Worm (Caenorhabditis elegans) whole organism, late embryonic: ENCODE data around the gene lat-1.

Experiments
- C08G9.2 ChIP-seq: sonication (generic microtip); optimal IDR thresholded peaks from 2 replicates; lab custom pipeline; 2016; ENCODE audit warnings: mild to moderate bottlenecking, missing genetic modification characterization, moderate library complexity, missing compliant biosample characterization
- F13H6.1 ChIP-seq: sonication (generic microtip); optimal IDR thresholded peaks from 2 replicates; lab custom pipeline; 2016; ENCODE audit warnings: missing genetic modification characterization, missing compliant biosample characterization
- K09A11.1 ChIP-seq: sonication (generic microtip); optimal IDR thresholded peaks from 2 replicates; lab custom pipeline; 2017; ENCODE audit warnings: antibody characterized with exemption, mild to moderate bottlenecking, missing genetic modification characterization, missing compliant biosample characterization; ENCODE audit not compliant: insufficient read depth
- Y22D7AL.16 ChIP-seq: sonication (generic microtip); optimal IDR thresholded peaks from 2 replicates; lab custom pipeline; 2016; ENCODE audit warnings: missing genetic modification characterization, missing compliant biosample characterization
- ceh-18 ChIP-seq: sonication (generic microtip); optimal IDR thresholded peaks from 2 replicates; lab custom pipeline; 2016; ENCODE audit warnings: missing genetic modification characterization, missing compliant biosample characterization
- ceh-19 ChIP-seq: fragments of 200-800 bp; sonication (Bioruptor generic); optimal IDR thresholded peaks from 2 replicates; lab custom pipeline; 2018; ENCODE audit warnings: mild to moderate bottlenecking, missing genetic modification characterization, missing compliant biosample characterization
- ceh-2 ChIP-seq: sonication (generic microtip); optimal IDR thresholded peaks from 2 replicates; lab custom pipeline; 2016; ENCODE audit warnings: missing genotype, missing genetic modification characterization, missing compliant biosample characterization
- ceh-31 ChIP-seq: sonication (generic microtip); optimal IDR thresholded peaks from 2 replicates; lab custom pipeline; 2016; ENCODE audit warnings: missing genetic modification characterization, missing compliant biosample characterization
- dmd-4 ChIP-seq: sonication (generic microtip); optimal IDR thresholded peaks from 2 replicates; lab custom pipeline; 2016; ENCODE audit warnings: borderline replicate concordance, missing genetic modification characterization, missing compliant biosample characterization
- dve-1 ChIP-seq: sonication (generic microtip); optimal IDR thresholded peaks from 2 replicates; lab custom pipeline; 2017; ENCODE audit warnings: antibody characterized with exemption, mild to moderate bottlenecking, missing genetic modification characterization, missing compliant biosample characterization
- elt-4 ChIP-seq: sonication (generic microtip); optimal IDR thresholded peaks from 2 replicates; lab custom pipeline; 2016; ENCODE audit warnings: missing genetic modification characterization, missing compliant biosample characterization
- eyg-1 ChIP-seq: sonication (generic microtip); optimal IDR thresholded peaks from 2 replicates; lab custom pipeline; 2016; ENCODE audit warnings: missing genotype, missing genetic modification characterization, missing compliant biosample characterization
- fkh-10 ChIP-seq: fragments of 150-350 bp; optimal IDR thresholded peaks from 2 replicates; lab custom pipeline; 2014; ENCODE audit warnings: missing biosample characterization, missing genetic modification reagents, missing genetic modification characterization
- fkh-6 ChIP-seq: sonication (generic microtip); optimal IDR thresholded peaks from 2 replicates; lab custom pipeline; 2016; ENCODE audit warnings: missing genetic modification characterization, missing compliant biosample characterization
- hlh-15 ChIP-seq: sonication (generic microtip); optimal IDR thresholded peaks from 2 replicates; lab custom pipeline; 2016; ENCODE audit warnings: missing genetic modification characterization, missing compliant biosample characterization
- nhr-11 ChIP-seq: fragments of 150-350 bp; optimal IDR thresholded peaks from 2 replicates; lab custom pipeline; 2014; ENCODE audit warnings: missing biosample characterization, missing genetic modification characterization
- npax-4 ChIP-seq: sonication (generic microtip); optimal IDR thresholded peaks from 2 replicates; lab custom pipeline; 2016; ENCODE audit warnings: missing genetic modification characterization, missing compliant biosample characterization
- pag-3 ChIP-seq: sonication (generic microtip); optimal IDR thresholded peaks from 2 replicates; lab custom pipeline; 2016; ENCODE audit warnings: missing compliant biosample characterization, missing genetic modification characterization, borderline replicate concordance
- ref-2 ChIP-seq: sonication (generic microtip); optimal IDR thresholded peaks from 2 replicates; lab custom pipeline; 2016; ENCODE audit warnings: missing genetic modification characterization, missing compliant biosample characterization
- sdc-2 ChIP-seq: sonication (generic microtip); optimal IDR thresholded peaks from 2 replicates; lab custom pipeline; 2016; ENCODE audit warnings: missing genotype, missing genetic modification characterization, missing compliant biosample characterization
- sox-2 ChIP-seq: fragments of 200-800 bp; sonication (Bioruptor generic); IDR thresholded peaks from 2 replicates; pipeline ENCODE4 v1.3.6; 2022; ENCODE audit warnings: missing genetic modification reagents, missing genetic modification characterization, missing compliant biosample characterization
- tbx-2 ChIP-seq: sonication (generic microtip); optimal IDR thresholded peaks from 2 replicates; lab custom pipeline; 2016; ENCODE audit warnings: missing genetic modification characterization, missing compliant biosample characterization
- tbx-7 ChIP-seq: sonication (generic microtip); optimal IDR thresholded peaks from 2 replicates; lab custom pipeline; 2016; ENCODE audit warnings: missing genotype, missing genetic modification characterization, missing compliant biosample characterization
- ttx-3 ChIP-seq: sonication (generic microtip); optimal IDR thresholded peaks from 2 replicates; lab custom pipeline; 2016; ENCODE audit warnings: missing genetic modification reagents, missing genetic modification characterization, missing compliant biosample characterization
- unc-3 ChIP-seq, 2 experiments: fragments of 200-800 bp in 1 of 2; sonication (Bioruptor generic) in 1 of 2; sonication (generic microtip) in 1 of 2; conservative IDR thresholded peaks in 1 of 2; optimal IDR thresholded peaks in 1 of 2; 2 replicates each; pipeline versions ENCODE4 v1.3.6 to Lab custom; 2016 to 2022; ENCODE audit warnings: missing compliant biosample characterization in 2 of 2, missing genetic modification characterization in 2 of 2, missing genetic modification reagents in 1 of 2
- unc-42 ChIP-seq: sonication (generic microtip); optimal IDR thresholded peaks from 2 replicates; lab custom pipeline; 2016; ENCODE audit warnings: missing genotype, missing genetic modification characterization, missing compliant biosample characterization
- unc-55 ChIP-seq: sonication (generic microtip); optimal IDR thresholded peaks from 2 replicates; lab custom pipeline; 2017; ENCODE audit warnings: missing biosample characterization, missing genetic modification reagents, missing genetic modification characterization
- unc-86 ChIP-seq: sonication (generic microtip); optimal IDR thresholded peaks from 2 replicates; lab custom pipeline; 2016; ENCODE audit warnings: missing genetic modification characterization, missing compliant biosample characterization

lat-1 gene

DNA sequence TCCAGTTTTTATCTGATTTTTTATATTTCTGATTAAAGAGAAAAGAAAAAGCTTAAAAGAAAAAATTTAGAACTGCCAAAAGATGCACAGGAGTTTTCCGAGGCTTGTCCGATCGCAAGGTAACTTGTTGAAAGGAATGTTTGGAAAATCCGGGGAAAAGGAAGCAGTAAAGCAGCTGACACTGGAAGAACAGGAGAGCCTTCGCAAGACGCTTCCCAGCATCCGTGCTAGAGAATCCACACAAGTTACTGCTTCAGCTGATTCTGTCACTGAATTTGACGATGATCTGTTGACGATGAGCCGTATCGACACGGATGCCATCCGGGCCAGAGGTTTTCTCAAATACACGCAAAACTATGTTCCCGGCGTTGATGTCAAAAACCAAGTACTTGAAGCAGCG, 33.1 kb downstream of the lat-1 start, which contains the start of gene mrpl-50:
Gene mrpl-50, plus strand, starts transcription at position 71 of the 400 bp plus-strand sequence.
- TF ChIP-seq ceh-31 (tag; lab: Kevin White, UChicago) (no peak), unc-42 (tag; lab: Kevin White, UChicago) (no peak), F13H6.1 (tag; lab: Kevin White, UChicago) (no peak), dve-1 (tag; lab: Kevin White, UChicago) (no peak)

DNA sequence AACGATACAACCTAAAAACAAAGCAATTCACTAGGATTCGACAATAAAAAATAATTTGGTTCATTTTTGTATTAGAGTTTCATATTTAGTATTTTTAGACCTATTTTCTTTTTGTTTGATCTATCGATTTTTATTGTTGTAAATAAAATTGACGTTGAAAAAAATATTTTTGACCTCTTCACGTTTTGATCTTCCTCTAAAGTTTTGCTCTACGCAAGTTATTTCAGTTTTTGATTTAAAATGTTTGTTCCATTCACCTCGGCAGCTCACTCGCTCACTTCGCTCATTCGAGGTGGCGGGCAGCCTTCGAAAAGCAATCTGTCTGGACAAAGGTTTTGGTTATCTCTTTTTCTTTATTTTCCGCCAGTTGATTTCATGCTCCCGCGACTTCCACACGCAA, 34.1 kb downstream of the lat-1 start, which contains the start of gene enol-1:
Gene enol-1, plus strand, starts transcription at position 235 of the 400 bp plus-strand sequence.
- TF ChIP-seq C08G9.2 (tag; lab: Kevin White, UChicago), result no peak
- TF ChIP-seq pag-3 (tag; lab: Kevin White, UChicago), result no peak
- TF ChIP-seq unc-55 (GFP tag; lab: Kevin White, UChicago), result no peak
- no peak for TF ChIP-seq npax-4 (tag; lab: Kevin White, UChicago)
- no peak for TF ChIP-seq eyg-1
- TF ChIP-seq ref-2 (tag; lab: Kevin White, UChicago), result no peak

- TF ChIP-seq ceh-31 (tag; lab: Kevin White, UChicago) (no peak), unc-86 (tag; lab: Kevin White, UChicago) (no peak), ceh-18 (tag; lab: Kevin White, UChicago) (peak; percentile 11), fkh-6 (tag; lab: Kevin White, UChicago) (no peak), K09A11.1 (tag; lab: Kevin White, UChicago) (no peak), sdc-2 (tag; lab: Kevin White, UChicago) (peak; percentile 9), unc-42 (tag; lab: Kevin White, UChicago) (peak; percentile 29), tbx-7 (no peak), ceh-2 (tag; lab: Kevin White, UChicago) (no peak)
These were observed 34.9 kb downstream of the lat-1 start for ce11 chrII:8931405-8932149.

DNA sequence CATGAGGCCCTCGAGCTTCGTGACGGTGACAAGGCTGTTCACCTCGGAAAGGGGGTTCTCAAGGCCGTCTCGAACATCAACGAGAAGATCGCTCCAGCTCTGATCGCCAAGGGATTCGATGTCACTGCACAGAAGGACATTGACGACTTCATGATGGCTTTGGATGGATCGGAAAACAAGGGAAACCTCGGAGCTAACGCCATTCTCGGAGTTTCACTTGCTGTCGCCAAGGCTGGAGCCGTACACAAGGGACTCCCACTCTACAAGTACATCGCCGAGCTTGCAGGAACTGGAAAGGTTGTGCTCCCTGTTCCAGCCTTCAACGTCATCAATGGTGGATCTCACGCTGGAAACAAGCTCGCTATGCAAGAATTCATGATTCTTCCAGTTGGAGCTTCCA, 35.8 kb downstream of the lat-1 start:
- TF ChIP-seq hlh-15 (tag; lab: Kevin White, UChicago) (no peak), tbx-2 (tag; lab: Kevin White, UChicago) (no peak), ttx-3 (tag; lab: Kevin White, UChicago) (no peak)

ce11 chrII:8933693-8934432, 37.2 kb downstream of the lat-1 start, which contains the start of gene T21B10.3:
T21B10.3 (plus strand) TSS chrII:8934382.
- TF ChIP-seq unc-3 (GFP tag; conservative IDR thresholded peaks at IDR 0.05; lab: Robert Waterston, UW) (no peak), unc-3 (tag; optimal IDR thresholded peaks at IDR 0.05; lab: Kevin White, UChicago) (no peak), fkh-10 (GFP tag; lab: Kevin White, UChicago) (no peak), sox-2 (GFP tag; lab: Robert Waterston, UW) (no peak), nhr-11 (no peak), eyg-1 (no peak), dve-1 (tag; lab: Kevin White, UChicago) (no peak), sdc-2 (tag; lab: Kevin White, UChicago) (no peak), ceh-19 (GFP tag; lab: Kevin White, UChicago) (no peak), dmd-4 (tag; lab: Kevin White, UChicago) (no peak), Y22D7AL.16 (tag; lab: Kevin White, UChicago) (no peak), elt-4 (tag; lab: Kevin White, UChicago) (no peak)
